Fruit fly (Drosophila melanogaster) whole organism, prepupa: Measurements from ENCODE around the gene Mlc-c.

Experiments
- Blimp-1 ChIP-seq: fragments of 200-800 bp; sonication (Bioruptor generic); optimal IDR thresholded peaks from 3 replicates; lab custom pipeline; 2017; ENCODE audit warnings: missing biosample characterization, missing genetic modification characterization, mild to moderate bottlenecking, moderate library complexity, missing genetic modification reagents
- CG11294 ChIP-seq: fragments of 200-800 bp; sonication (Bioruptor generic); IDR thresholded peaks from 2 replicates; pipeline ENCODE4 v1.3.6; 2022; ENCODE audit warnings: missing biosample characterization, missing genetic modification characterization
- CG11902 ChIP-seq: fragments of 200-800 bp; sonication (Bioruptor generic); optimal IDR thresholded peaks from 3 replicates; lab custom pipeline; 2016; ENCODE audit warnings: missing biosample characterization, missing genetic modification characterization
- CG15336 ChIP-seq: fragments of 200-800 bp; sonication (Bioruptor generic); IDR thresholded peaks from 2 replicates; pipeline ENCODE4 v1.3.6; 2022; ENCODE audit warnings: missing biosample characterization, missing genetic modification characterization
- CG1621 ChIP-seq: fragments of 200-800 bp; sonication (Bioruptor generic); optimal IDR thresholded peaks from 3 replicates; lab custom pipeline; 2018; ENCODE audit warnings: missing biosample characterization, mild to moderate bottlenecking, missing genetic modification characterization
- CG3032 ChIP-seq: fragments of 200-800 bp; optimal IDR thresholded peaks from 2 replicates; lab custom pipeline; 2019; ENCODE audit warnings: missing biosample characterization, mild to moderate bottlenecking, missing genetic modification characterization, moderate library complexity
- CG31627 ChIP-seq: fragments of 200-800 bp; sonication (Bioruptor generic); optimal IDR thresholded peaks from 3 replicates; lab custom pipeline; 2016; ENCODE audit warnings: missing biosample characterization, missing genetic modification characterization
- CG32006 ChIP-seq: fragments of 200-800 bp; sonication (Bioruptor generic); optimal IDR thresholded peaks from 3 replicates; lab custom pipeline; 2017; ENCODE audit warnings: missing biosample characterization, mild to moderate bottlenecking, missing genetic modification characterization
- CG3919 ChIP-seq: fragments of 200-800 bp; sonication (Bioruptor generic); optimal IDR thresholded peaks from 3 replicates; lab custom pipeline; 2016; ENCODE audit warnings: missing biosample characterization, missing genetic modification characterization
- CG6163 ChIP-seq: fragments of 200-800 bp; sonication (Bioruptor generic); IDR thresholded peaks from 3 replicates; pipeline ENCODE4 v1.3.6; 2022; ENCODE audit warnings: missing biosample characterization, missing genetic modification characterization
- CG6276 ChIP-seq: fragments of 200-800 bp; sonication (Bioruptor generic); optimal IDR thresholded peaks from 2 replicates; lab custom pipeline; 2017; ENCODE audit warnings: missing biosample characterization, mild to moderate bottlenecking, missing genetic modification characterization
- CG6792 ChIP-seq: fragments of 200-800 bp; sonication (Bioruptor generic); optimal IDR thresholded peaks from 3 replicates; lab custom pipeline; 2016; ENCODE audit warnings: missing biosample characterization, missing genetic modification characterization
- CG6808 ChIP-seq: fragments of 200-800 bp; sonication (Bioruptor generic); optimal IDR thresholded peaks from 3 replicates; lab custom pipeline; 2017; ENCODE audit warnings: missing biosample characterization, missing genetic modification characterization, mild to moderate bottlenecking, moderate library complexity, missing genetic modification reagents
- CG6854 ChIP-seq: fragments of 200-800 bp; sonication (Bioruptor generic); optimal IDR thresholded peaks from 2 replicates; lab custom pipeline; 2017; ENCODE audit warnings: missing biosample characterization, mild to moderate bottlenecking, missing genetic modification characterization
- CG7368 ChIP-seq: fragments of 200-800 bp; sonication (Bioruptor generic); optimal IDR thresholded peaks from 3 replicates; lab custom pipeline; 2016; ENCODE audit warnings: missing biosample characterization, missing genetic modification characterization
- CG8119 ChIP-seq: fragments of 200-800 bp; sonication (Bioruptor generic); IDR thresholded peaks from 3 replicates; pipeline ENCODE4 v1.3.6; 2022; ENCODE audit warnings: missing biosample characterization, missing genetic modification characterization
- CG8319 ChIP-seq: fragments of 200-800 bp; sonication (Bioruptor generic); optimal IDR thresholded peaks from 3 replicates; lab custom pipeline; 2016; ENCODE audit warnings: missing biosample characterization, missing genetic modification characterization
- CG9139 ChIP-seq: fragments of 200-800 bp; sonication (Bioruptor generic); optimal IDR thresholded peaks from 3 replicates; lab custom pipeline; 2017; ENCODE audit warnings: missing biosample characterization, mild to moderate bottlenecking, missing genetic modification characterization
- Eip78C ChIP-seq: fragments of 200-800 bp; sonication (Bioruptor generic); peaks from one replicate; lab custom pipeline; 2016; ENCODE audit warnings: missing biosample characterization, missing genetic modification characterization
- Ets21C ChIP-seq: fragments of 200-800 bp; sonication (Bioruptor generic); optimal IDR thresholded peaks from 3 replicates; lab custom pipeline; 2016; ENCODE audit warnings: missing biosample characterization, missing genetic modification characterization
- Hr38 ChIP-seq: sonication (Bioruptor generic); optimal IDR thresholded peaks from 2 replicates; lab custom pipeline; 2016; ENCODE audit warnings: missing biosample characterization, missing genetic modification characterization
- Hr39 ChIP-seq: fragments of 200-800 bp; sonication (Bioruptor generic); optimal IDR thresholded peaks from 2 replicates; lab custom pipeline; 2016; ENCODE audit warnings: missing biosample characterization, missing genetic modification characterization
- Hr4 ChIP-seq: fragments of 200-800 bp; sonication (Bioruptor generic); optimal IDR thresholded peaks from 3 replicates; lab custom pipeline; 2016; ENCODE audit warnings: missing biosample characterization, missing genetic modification characterization
- Smox ChIP-seq: fragments of 200-800 bp; sonication (Bioruptor generic); optimal IDR thresholded peaks from 3 replicates; lab custom pipeline; 2016; ENCODE audit warnings: missing biosample characterization, missing genetic modification characterization
- Sox102F ChIP-seq: fragments of 200-800 bp; sonication (Bioruptor generic); optimal IDR thresholded peaks from 2 replicates; lab custom pipeline; 2016; ENCODE audit warnings: missing biosample characterization, mild to moderate bottlenecking, missing genetic modification characterization
- Sox14 ChIP-seq: fragments of 200-800 bp; sonication (Bioruptor generic); optimal IDR thresholded peaks from 3 replicates; lab custom pipeline; 2016; ENCODE audit warnings: missing biosample characterization, missing genetic modification characterization
- Sox15 ChIP-seq: fragments of 200-800 bp; sonication (Bioruptor generic); optimal IDR thresholded peaks from 3 replicates; lab custom pipeline; 2016; ENCODE audit warnings: missing biosample characterization, missing genetic modification characterization
- acj6 ChIP-seq: fragments of 200-800 bp; sonication (Bioruptor generic); optimal IDR thresholded peaks from 3 replicates; lab custom pipeline; 2016; ENCODE audit warnings: missing biosample characterization, missing genetic modification characterization
- cyc ChIP-seq: fragments of 200-800 bp; sonication (Bioruptor generic); optimal IDR thresholded peaks from 3 replicates; lab custom pipeline; 2016; ENCODE audit warnings: missing biosample characterization, missing genetic modification characterization
- dac ChIP-seq: fragments of 200-800 bp; sonication (Bioruptor generic); optimal IDR thresholded peaks from 2 replicates; lab custom pipeline; 2017; ENCODE audit warnings: missing biosample characterization, mild to moderate bottlenecking, missing genetic modification characterization
- dsx ChIP-seq: fragments of 200-800 bp; optimal IDR thresholded peaks from 3 replicates; lab custom pipeline; 2019; ENCODE audit warnings: missing biosample characterization, mild to moderate bottlenecking, missing genetic modification characterization, moderate library complexity; ENCODE audit not compliant: poor library complexity, severe bottlenecking
- eg ChIP-seq: fragments of 200-800 bp; sonication (Bioruptor generic); IDR thresholded peaks from 3 replicates; pipeline ENCODE4 v1.3.6; 2022; ENCODE audit warnings: missing biosample characterization, missing genetic modification characterization
- esn ChIP-seq: fragments of 200-800 bp; sonication (Bioruptor generic); optimal IDR thresholded peaks from 2 replicates; lab custom pipeline; 2016; ENCODE audit warnings: missing biosample characterization, mild to moderate bottlenecking, missing genetic modification characterization, moderate library complexity
- fd59A ChIP-seq: fragments of 200-800 bp; sonication (Bioruptor generic); optimal IDR thresholded peaks from 2 replicates; lab custom pipeline; 2017; ENCODE audit warnings: missing biosample characterization, mild to moderate bottlenecking, missing genetic modification characterization, missing genetic modification reagents
- fd85E ChIP-seq: fragments of 200-800 bp; sonication (Bioruptor generic); optimal IDR thresholded peaks from 3 replicates; lab custom pipeline; 2016; ENCODE audit warnings: missing biosample characterization, missing genetic modification characterization
- fkh ChIP-seq: fragments of 200-800 bp; sonication (Bioruptor generic); optimal IDR thresholded peaks from 3 replicates; lab custom pipeline; 2017; ENCODE audit warnings: missing biosample characterization, mild to moderate bottlenecking, missing genetic modification characterization, moderate library complexity
- lz ChIP-seq: fragments of 200-800 bp; sonication (Bioruptor generic); optimal IDR thresholded peaks from 3 replicates; lab custom pipeline; 2016; ENCODE audit warnings: missing biosample characterization, missing genetic modification characterization
- spab ChIP-seq: fragments of 200-800 bp; sonication (Bioruptor generic); optimal IDR thresholded peaks from 2 replicates; lab custom pipeline; 2017; ENCODE audit warnings: missing biosample characterization, mild to moderate bottlenecking, missing genetic modification characterization, missing genetic modification reagents
- ss ChIP-seq, 2 experiments: fragments of 200-800 bp; sonication (Bioruptor generic); optimal IDR thresholded peaks; 2 replicates in 1 of 2; 3 replicates in 1 of 2; lab custom pipeline; 2017 to 2018; ENCODE audit warnings: mild to moderate bottlenecking in 2 of 2, missing biosample characterization in 2 of 2, missing genetic modification characterization in 2 of 2, moderate library complexity in 1 of 2
- svp ChIP-seq: fragments of 200-800 bp; sonication (Bioruptor generic); peaks from one replicate; lab custom pipeline; 2016; ENCODE audit warnings: missing biosample characterization, missing genetic modification characterization
- topi ChIP-seq: fragments of 200-800 bp; sonication (Bioruptor generic); optimal IDR thresholded peaks from 3 replicates; lab custom pipeline; 2016; ENCODE audit warnings: missing biosample characterization, missing genetic modification characterization
- vri ChIP-seq: fragments of 200-800 bp; sonication (Bioruptor generic); optimal IDR thresholded peaks from 3 replicates; lab custom pipeline; 2016; ENCODE audit warnings: missing biosample characterization, mild to moderate bottlenecking, missing genetic modification characterization

The Mlc-c gene

dm6 chrX:5621893-5622803 is at the start of gene Mlc-c, which contains the start of gene Pop1:
TSS of gene Mlc-c (minus strand) at chrX:5622539.
TSS of gene Pop1 (plus strand) at chrX:5622648.
- no peak for TF ChIP-seq dsx
- TF ChIP-seq CG6854 (GFP tag; lab: Kevin White, UChicago): peak; percentile 9
- no peak for TF ChIP-seq CG31627 (GFP tag; lab: Kevin White, UChicago)
- TF ChIP-seq cyc (GFP tag; lab: Kevin White, UChicago): no peak
- TF ChIP-seq svp (GFP tag; lab: Kevin White, UChicago): peak; percentile 89
- TF ChIP-seq fkh (GFP tag; lab: Kevin White, UChicago): peak; percentile 77
- TF ChIP-seq fd59A (GFP tag; lab: Kevin White, UChicago): no peak

DNA sequence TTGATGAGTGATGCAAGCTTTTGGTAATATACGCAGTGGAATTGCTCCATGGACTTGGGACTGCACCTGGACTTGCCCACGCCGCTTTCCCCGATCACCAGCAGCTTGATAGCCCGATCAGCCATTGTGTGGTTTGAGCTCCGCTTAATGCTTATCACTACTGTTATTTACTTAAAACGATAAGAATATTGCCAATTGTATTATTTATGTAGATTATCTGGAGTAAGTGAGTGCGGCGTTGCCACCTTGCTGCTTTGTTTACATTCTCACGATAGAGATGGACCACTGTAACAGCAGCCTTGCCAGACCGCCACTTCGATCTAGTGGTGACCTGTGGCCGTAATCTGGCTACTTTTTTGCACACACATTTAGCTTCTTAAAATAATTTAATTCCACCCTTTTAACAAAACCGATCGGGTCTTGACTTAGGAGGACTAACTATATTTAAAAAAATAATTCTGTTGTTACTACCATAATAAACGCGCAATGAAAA is 49.2 kb upstream of the Mlc-c start, which contains the start of gene Rab18:
Gene Rab18, minus strand, starts transcription at position 276 of the 493 bp plus-strand sequence.
- peak; percentile 2 for TF ChIP-seq topi
- TF ChIP-seq Blimp-1: no peak
- TF ChIP-seq CG15336: no peak
- TF ChIP-seq Hr39 (GFP tag; lab: Kevin White, UChicago): peak; percentile 33
- TF ChIP-seq ss (GFP tag; optimal IDR thresholded peaks at IDR 0.05; lab: Kevin White, UChicago): peak; percentile 51 to 57
- peak; percentile 68 for TF ChIP-seq svp (GFP tag; lab: Kevin White, UChicago)
- peak; percentile 27 for TF ChIP-seq CG9139 (GFP tag; lab: Kevin White, UChicago)
- peak; percentile 25 for TF ChIP-seq lz (GFP tag; lab: Kevin White, UChicago)
- TF ChIP-seq CG11902 (GFP tag; lab: Kevin White, UChicago): no peak
- TF ChIP-seq CG31627 (GFP tag; lab: Kevin White, UChicago): peak; percentile 52
- TF ChIP-seq Eip78C (GFP tag; lab: Kevin White, UChicago): peak; percentile 64
- peak; percentile 81 for TF ChIP-seq fkh (GFP tag; lab: Kevin White, UChicago)
- TF ChIP-seq CG6808 (GFP tag; lab: Kevin White, UChicago): peak; percentile 17
- no peak for TF ChIP-seq CG3919 (GFP tag; lab: Kevin White, UChicago)
- TF ChIP-seq CG6163 (GFP tag; lab: Robert Waterston, UW): peak; percentile 26; the same call in 1 of the 3 replicates
- peak; percentile 28 for TF ChIP-seq Ets21C
- peak; percentile 6 for TF ChIP-seq CG3032 (tag; lab: Kevin White, UChicago)
- TF ChIP-seq eg (GFP tag; lab: Robert Waterston, UW): 0 out of 3 replicates have a peak, but pooled peaks have one; percentile 23
- TF ChIP-seq cyc (GFP tag; lab: Kevin White, UChicago): peak; percentile 34
- TF ChIP-seq CG6854 (GFP tag; lab: Kevin White, UChicago): peak; percentile 72
- no peak for TF ChIP-seq CG8319 (GFP tag; lab: Kevin White, UChicago)
- peak; percentile 18 for TF ChIP-seq Sox14 (GFP tag; lab: Kevin White, UChicago)
- TF ChIP-seq Smox (GFP tag; lab: Kevin White, UChicago): no peak

DNA sequence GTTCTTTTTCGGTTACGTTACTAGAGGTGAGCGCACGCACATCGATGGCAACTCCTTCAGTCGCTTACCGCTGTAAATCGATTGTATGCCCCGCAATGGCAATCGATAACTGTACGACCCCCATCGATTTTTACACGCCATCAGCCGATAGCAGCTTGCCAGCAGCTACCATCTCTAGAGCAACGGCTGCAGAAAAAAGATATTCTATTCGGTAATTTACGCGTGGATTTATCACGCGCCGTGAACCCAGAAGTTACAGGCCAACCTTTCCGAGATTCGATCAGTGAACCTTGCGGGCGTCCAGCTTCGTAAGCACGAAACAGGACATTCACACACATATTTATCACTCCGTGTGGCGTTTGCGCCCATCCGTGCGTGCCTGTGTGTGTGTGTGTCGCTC is 43.6 kb upstream of the Mlc-c start, which contains the start of the genes Sirt4 and CG4119:
Gene Sirt4, minus strand, starts transcription at position 39 of the 400 bp plus-strand sequence.
Gene CG4119, plus strand, starts transcription at position 151 of the 400 bp plus-strand sequence.
- TF ChIP-seq CG7368 (no peak), vri (GFP tag; lab: Kevin White, UChicago) (peak; percentile 27), fkh (GFP tag; lab: Kevin White, UChicago) (no peak), CG31627 (GFP tag; lab: Kevin White, UChicago) (peak; percentile 4), topi (no peak), spab (GFP tag; lab: Kevin White, UChicago) (no peak), Sox102F (no peak), lz (GFP tag; lab: Kevin White, UChicago) (no peak), CG11294 (GFP tag; lab: Robert Waterston, UW) (no peak), CG1621 (no peak), Hr4 (no peak), fd59A (GFP tag; lab: Kevin White, UChicago) (no peak), CG6792 (GFP tag; lab: Kevin White, UChicago) (no peak), Sox15 (GFP tag; lab: Kevin White, UChicago) (no peak), fd85E (GFP tag; lab: Kevin White, UChicago) (no peak), Ets21C (no peak), esn (GFP tag; lab: Kevin White, UChicago) (peak; percentile 27), CG3032 (tag; lab: Kevin White, UChicago) (no peak), Eip78C (GFP tag; lab: Kevin White, UChicago) (no peak), dac (GFP tag; lab: Kevin White, UChicago) (no peak), CG6276 (no peak), CG8319 (GFP tag; lab: Kevin White, UChicago) (no peak), acj6 (GFP tag; lab: Kevin White, UChicago) (no peak), eg (GFP tag; lab: Robert Waterston, UW) (no peak), CG32006 (no peak), CG3919 (GFP tag; lab: Kevin White, UChicago) (no peak), CG8119 (GFP tag; lab: Robert Waterston, UW) (no peak), ss (GFP tag; optimal IDR thresholded peaks at IDR 0.05; lab: Kevin White, UChicago) (peak in 1 of 2 experiments; percentile 12), CG6808 (GFP tag; lab: Kevin White, UChicago) (peak; percentile 35), Hr38 (GFP tag; lab: Kevin White, UChicago) (no peak), cyc (GFP tag; lab: Kevin White, UChicago) (no peak), Sox14 (GFP tag; lab: Kevin White, UChicago) (no peak)
